Worm (Caenorhabditis elegans) whole organism, midembryonic: ENCODE measurements around the gene srw-22.

Source experiments
- T22C8.4 ChIP-seq: fragments of 200-800 bp; sonication (Bioruptor generic); IDR thresholded peaks from 2 replicates; pipeline ENCODE4 v1.3.6; 2022; ENCODE audit warnings: missing genetic modification characterization, missing compliant biosample characterization
- ref-1 ChIP-seq: fragments of 200-800 bp; sonication (Bioruptor generic); conservative IDR thresholded peaks from 2 replicates; pipeline ENCODE4 v1.3.6; 2022; ENCODE audit warnings: missing genetic modification reagents, missing genetic modification characterization, missing compliant biosample characterization
- ztf-23 ChIP-seq: fragments of 200-800 bp; sonication (Bioruptor generic); IDR thresholded peaks from 2 replicates; pipeline ENCODE4 v1.3.6; 2022; ENCODE audit warnings: missing genetic modification reagents, missing genetic modification characterization, missing compliant biosample characterization
- ztf-29 ChIP-seq: fragments of 200-800 bp; sonication (Bioruptor generic); IDR thresholded peaks from 2 replicates; pipeline ENCODE4 v1.3.6; 2022; ENCODE audit warnings: missing genetic modification reagents, missing genetic modification characterization, missing compliant biosample characterization

The srw-22 gene

DNA sequence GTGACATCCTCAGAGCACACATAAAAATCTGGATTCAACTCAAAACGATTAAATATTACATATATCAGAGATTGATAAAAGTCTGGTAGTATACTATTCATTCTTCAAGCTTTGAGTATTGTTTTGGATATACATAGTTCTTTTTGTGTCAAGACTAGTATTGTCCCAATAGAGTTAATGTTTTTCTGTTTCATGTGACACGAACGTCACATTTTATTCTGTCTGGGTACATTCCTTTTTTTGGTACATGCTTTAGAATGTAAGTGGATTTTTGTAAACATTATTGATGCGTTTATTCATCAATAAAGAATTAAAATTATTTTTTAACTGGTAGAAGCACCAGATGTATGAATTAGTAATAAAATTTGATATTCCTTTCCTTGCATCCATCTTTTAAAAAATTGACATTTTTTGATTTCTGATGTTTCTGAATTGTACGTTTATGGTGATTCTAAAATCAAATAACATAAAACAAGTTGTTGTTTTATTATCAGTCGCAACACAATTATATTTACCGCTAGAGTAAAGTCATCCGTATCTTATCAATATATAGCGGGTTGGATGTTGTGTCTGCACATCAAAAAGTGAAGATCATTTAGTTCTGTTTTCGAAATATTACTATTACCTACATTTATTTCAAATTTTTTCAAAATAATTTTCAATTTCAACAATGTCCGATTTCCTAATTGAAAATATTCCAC, 47.6 kb downstream of the srw-22 start, which contains the start of the genes srt-22 and nhr-246:
TSS of gene srt-22 (minus strand) at position 101 of the 701 bp plus-strand sequence.
TSS of gene nhr-246 (plus strand) at position 651 of the 701 bp plus-strand sequence.
- no peak for TF ChIP-seq ztf-23 (GFP tag; lab: Robert Waterston, UW)
- no peak for TF ChIP-seq T22C8.4
- TF ChIP-seq ztf-29 (GFP tag; lab: Robert Waterston, UW): no peak

DNA sequence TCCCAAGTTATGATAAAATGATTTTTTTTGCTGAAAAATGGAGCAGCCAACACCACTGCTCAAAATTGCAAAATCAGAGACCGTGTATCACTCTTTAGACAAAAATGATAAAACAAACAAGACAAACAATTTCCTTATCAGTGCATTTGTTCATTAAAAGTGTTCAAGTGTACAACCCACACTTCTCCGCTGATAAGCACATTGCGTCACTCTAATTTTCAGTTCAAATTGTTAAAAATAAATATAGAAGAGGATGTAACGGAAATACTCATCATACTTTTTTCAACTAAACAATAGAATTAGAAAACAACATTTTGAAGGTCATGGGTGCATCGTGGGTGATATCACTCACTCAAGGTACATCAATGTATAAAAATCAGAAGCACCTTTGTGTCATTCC, 50.2 kb downstream of the srw-22 start, which contains the start of gene nhr-291:
TSS of gene nhr-291 (plus strand) at position 324 of the 400 bp plus-strand sequence.
- TF ChIP-seq ref-1 (GFP tag; lab: Robert Waterston, UW) (no peak), ztf-29 (GFP tag; lab: Robert Waterston, UW) (no peak)
